Worm (Caenorhabditis elegans) whole organism, L2 larva: ENCODE measurements around the gene fbxb-88.

ENCODE experiments used
- R02D3.7 ChIP-seq: fragments of 150-350 bp; optimal IDR thresholded peaks from 2 replicates; lab custom pipeline; 2014; ENCODE audit warnings: missing biosample characterization, missing genetic modification characterization
- ama-1 ChIP-seq: fragments of 150-350 bp; optimal IDR thresholded peaks from 2 replicates; lab custom pipeline; 2018; ENCODE audit warnings: inconsistent platforms
- elt-3 ChIP-seq: sonication (generic microtip); optimal IDR thresholded peaks from 2 replicates; lab custom pipeline; 2017; ENCODE audit warnings: missing biosample characterization, missing genetic modification characterization
- skn-1 ChIP-seq: sonication (generic microtip); optimal IDR thresholded peaks from 2 replicates; lab custom pipeline; 2017; ENCODE audit warnings: missing biosample characterization, missing genetic modification characterization
- snpc-4 ChIP-seq: fragments of 150-350 bp; optimal IDR thresholded peaks from 2 replicates; lab custom pipeline; 2014; ENCODE audit warnings: missing biosample characterization, missing genetic modification characterization
- unc-55 ChIP-seq: fragments of 150-350 bp; sonication (generic microtip); optimal IDR thresholded peaks from 3 replicates; lab custom pipeline; 2014; ENCODE audit warnings: missing biosample characterization, missing genetic modification reagents, missing genetic modification characterization

ce11 chrII:4873029-4873428 is 45.3 kb upstream of the fbxb-88 start, which contains the start of gene col-73:
- TF ChIP-seq elt-3 (tag; lab: Kevin White, UChicago) (no peak), unc-55 (GFP tag; lab: Kevin White, UChicago) (no peak), skn-1 (tag; lab: Kevin White, UChicago) (no peak), R02D3.7 (no peak), ama-1 (lab: Kevin White, UChicago) (no peak), snpc-4 (tag; lab: Kevin White, UChicago) (no peak)
